Worm (Caenorhabditis elegans): Measurements from ENCODE around the gene mfsd-12.
A peak's percentile ranks its signal among the peaks of the same experiment; 100 is the strongest.

mfsd-12 gene

DNA sequence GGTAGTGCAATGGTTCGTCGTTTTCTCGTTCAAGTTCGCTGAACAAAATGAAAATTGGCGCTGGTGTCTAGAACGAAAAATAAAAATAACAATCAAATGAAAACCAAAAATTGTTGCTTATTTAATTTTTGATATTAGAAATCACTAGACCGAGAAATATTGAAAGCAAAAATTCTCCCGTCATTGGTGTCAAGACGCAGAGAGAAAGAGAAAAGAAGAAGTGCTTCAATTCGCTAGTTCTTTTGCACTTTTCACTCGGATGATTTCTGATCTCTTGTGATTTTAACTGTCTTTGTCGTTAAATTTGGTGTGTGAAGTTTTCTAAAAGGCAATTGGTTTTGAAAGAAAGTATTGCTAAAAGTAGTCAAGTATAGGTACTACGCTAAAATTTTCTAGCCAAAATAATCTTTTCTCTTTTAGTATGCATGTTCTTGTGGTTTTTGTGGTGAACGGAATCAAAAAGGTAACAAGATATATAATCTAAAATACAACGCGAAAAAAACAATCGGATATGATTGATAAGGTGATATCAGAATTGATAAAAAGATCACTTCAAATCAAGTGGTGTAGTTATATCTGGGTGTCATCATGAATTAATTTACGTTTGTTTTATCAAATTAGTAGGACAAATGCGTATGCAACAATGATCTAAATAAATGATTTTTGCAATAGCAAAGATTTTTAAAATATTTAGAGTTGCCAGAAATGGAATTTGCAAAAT lies 4.8 kb upstream of the mfsd-12 start (continued):
- TF ChIP-seq F10E7.11 (tag; optimal IDR thresholded peaks at IDR 0.05) (no peak), attf-3 (GFP tag; conservative IDR thresholded peaks at IDR 0.05) (no peak), egrh-3 (GFP tag; IDR thresholded peaks at IDR 0.05) (no peak), xnd-1 (tag; optimal IDR thresholded peaks at IDR 0.05) (no peak), F57A8.1 (GFP tag; optimal IDR thresholded peaks at IDR 0.05) (no peak)

DNA sequence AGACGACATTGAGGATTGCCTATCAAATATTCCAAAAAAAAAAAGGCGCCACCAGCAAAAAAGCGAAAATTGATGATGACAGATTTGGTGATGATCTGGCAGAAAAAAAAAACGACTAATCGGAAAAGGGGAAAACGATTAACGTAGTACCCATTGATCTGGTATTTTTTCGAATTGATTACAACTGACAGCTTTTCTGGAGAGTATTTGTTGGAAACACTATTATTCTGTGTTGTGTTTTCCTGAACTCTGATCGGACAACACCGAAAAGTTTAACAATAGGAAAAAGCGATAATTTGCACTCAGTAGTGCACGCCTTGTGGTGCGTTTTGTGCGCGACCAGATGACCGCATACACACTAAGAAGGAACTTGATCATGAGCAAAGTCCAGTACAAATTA lies 3.2 kb upstream of the mfsd-12 start:
- no peak for TF ChIP-seq madf-10 (tag; optimal IDR thresholded peaks at IDR 0.05)
- no peak for TF ChIP-seq hlh-12 (tag; optimal IDR thresholded peaks at IDR 0.05)
- no peak for TF ChIP-seq F55B11.4 (tag; optimal IDR thresholded peaks at IDR 0.05; ENCODE audit: borderline replicate concordance, insufficient read depth)
- no peak for TF ChIP-seq tlf-1 (GFP tag; optimal IDR thresholded peaks at IDR 0.05)
- no peak for TF ChIP-seq B0019.2 (GFP tag; conservative IDR thresholded peaks at IDR 0.05)
- TF ChIP-seq attf-6 (GFP tag; IDR thresholded peaks at IDR 0.05): no peak
- no peak for TF ChIP-seq lag-1 (GFP tag; IDR thresholded peaks at IDR 0.05)
- TF ChIP-seq unc-62 (GFP tag; optimal IDR thresholded peaks at IDR 0.05): no peak
- TF ChIP-seq snpc-3.4 (tag; optimal IDR thresholded peaks at IDR 0.05): no peak
- no peak for TF ChIP-seq lsy-27 (tag; optimal IDR thresholded peaks at IDR 0.05; ENCODE audit: borderline replicate concordance, insufficient read depth)
- no peak for TF ChIP-seq aptf-3 (GFP tag; IDR thresholded peaks at IDR 0.05)
- no peak for TF ChIP-seq ceh-91 (GFP tag; IDR thresholded peaks at IDR 0.05)
- TF ChIP-seq C17E4.6 (GFP tag; IDR thresholded peaks at IDR 0.05): no peak
- TF ChIP-seq cebp-2 (GFP tag; IDR thresholded peaks at IDR 0.05): no peak
- no peak for TF ChIP-seq K12H6.12 (tag; optimal IDR thresholded peaks at IDR 0.05)
- TF ChIP-seq hmg-20 (GFP tag; IDR thresholded peaks at IDR 0.05): no peak
- TF ChIP-seq C06A6.2 (GFP tag; conservative IDR thresholded peaks at IDR 0.05): no peak

DNA sequence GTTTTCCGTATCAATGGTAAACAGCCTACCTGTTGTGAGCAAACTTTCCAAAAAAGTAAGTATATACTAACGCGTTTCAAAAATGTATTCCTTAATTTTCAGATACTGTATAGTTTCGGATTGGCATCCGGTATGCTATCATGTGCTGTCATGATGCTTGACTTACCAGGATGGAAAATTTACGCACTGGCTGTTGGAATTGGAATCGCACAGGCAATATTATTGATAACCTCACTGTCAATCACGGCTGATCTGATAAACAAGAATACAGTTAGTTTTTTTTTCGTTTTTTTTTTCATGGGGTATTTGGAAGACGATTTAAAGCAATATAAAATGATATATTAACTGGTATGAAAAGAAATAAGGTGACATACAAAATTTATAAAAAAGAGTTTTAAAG lies 3.9 kb downstream of the mfsd-12 start:
- TF ChIP-seq lir-1 (GFP tag; conservative IDR thresholded peaks at IDR 0.05) (no peak), ets-4 (GFP tag; optimal IDR thresholded peaks at IDR 0.05) (peak; percentile 88), nhr-80 (tag; optimal IDR thresholded peaks at IDR 0.05) (peak; percentile 76)

DNA sequence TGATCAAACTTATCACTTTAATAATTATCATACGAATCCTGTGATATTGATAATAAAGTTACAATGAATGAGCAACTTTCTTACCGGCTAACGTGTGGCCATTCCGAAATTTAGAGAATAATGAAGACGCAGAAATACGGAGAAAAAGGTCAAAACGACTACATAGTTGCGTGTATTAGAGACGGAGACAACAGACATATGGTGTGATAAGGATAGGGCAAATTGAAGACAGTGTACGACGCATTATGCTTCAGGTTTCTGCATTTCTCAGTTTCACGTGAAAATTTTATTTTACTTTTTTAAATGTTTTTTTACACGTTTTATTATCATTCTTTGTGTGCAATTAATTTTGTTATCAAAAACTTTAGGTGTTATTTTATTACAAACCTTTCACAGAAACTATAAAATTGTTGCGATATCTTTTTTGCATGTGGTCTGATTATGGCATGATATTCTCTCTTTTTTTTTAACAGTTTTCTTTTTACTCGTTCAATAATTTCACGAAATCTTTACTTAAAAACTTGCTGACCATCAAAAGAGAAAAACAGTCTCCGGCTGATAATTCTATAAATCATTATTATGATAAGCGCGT lies 5.4 kb downstream of the mfsd-12 start, which contains the start of gene tmem-135:
TSS of gene tmem-135 (plus strand) at position 542 of the 592 bp plus-strand sequence.
- TF ChIP-seq nhr-80 (tag; optimal IDR thresholded peaks at IDR 0.05): peak; percentile 6
- no peak for TF ChIP-seq chd-7 (tag; optimal IDR thresholded peaks at IDR 0.05)
- no peak for TF ChIP-seq sptf-2 (GFP tag; optimal IDR thresholded peaks at IDR 0.05)

DNA sequence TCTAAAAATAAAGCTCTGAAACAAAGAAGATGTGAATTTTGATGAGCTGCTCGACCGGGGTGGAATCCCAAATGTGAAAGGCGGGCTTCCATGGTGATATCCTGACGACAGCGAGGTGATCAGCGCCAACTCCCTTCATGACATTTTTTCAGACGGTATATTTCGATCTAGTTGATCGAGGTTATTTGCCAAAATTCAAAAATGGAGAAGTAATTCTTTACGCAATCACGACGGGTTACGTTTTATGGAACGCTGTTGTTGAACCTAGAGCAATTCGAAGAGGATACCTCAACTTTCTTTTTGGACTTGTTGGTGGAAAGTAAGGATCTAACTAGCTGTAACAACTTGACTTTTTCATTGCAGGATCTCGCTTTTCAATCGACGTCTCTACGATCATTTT lies 8.8 kb downstream of the mfsd-12 start:
- TF ChIP-seq hsf-1 (GFP tag; IDR thresholded peaks at IDR 0.05) (no peak), K11D2.4 (GFP tag; IDR thresholded peaks at IDR 0.05) (no peak), mes-4 (tag; optimal IDR thresholded peaks at IDR 0.05) (no peak), aptf-3 (GFP tag; IDR thresholded peaks at IDR 0.05) (no peak), nfyb-1 (GFP tag; IDR thresholded peaks at IDR 0.05) (0 out of 2 replicates have a peak, but pooled peaks have one; percentile 22), ceh-100 (GFP tag; IDR thresholded peaks at IDR 0.05) (no peak), pha-4 (tag; optimal IDR thresholded peaks at IDR 0.05) (no peak)
